Worm (Caenorhabditis elegans) whole organism, midembryonic: ENCODE measurements around the gene madd-3.

Experiments
- T22C8.4 ChIP-seq: fragments of 200-800 bp; sonication (Bioruptor generic); IDR thresholded peaks from 2 replicates; pipeline ENCODE4 v1.3.6; 2022; ENCODE audit warnings: missing genetic modification characterization, missing compliant biosample characterization
- cog-1 ChIP-seq: sonication (generic microtip); optimal IDR thresholded peaks from 2 replicates; lab custom pipeline; 2016; ENCODE audit warnings: missing genetic modification characterization, missing compliant biosample characterization
- flt-1 ChIP-seq: fragments of 200-800 bp; sonication (Bioruptor generic); IDR thresholded peaks from 2 replicates; pipeline ENCODE4 v1.3.6; 2022; ENCODE audit warnings: missing genetic modification characterization, missing compliant biosample characterization
- klf-2 ChIP-seq: fragments of 200-800 bp; sonication (Bioruptor generic); conservative IDR thresholded peaks from 2 replicates; pipeline ENCODE4 v1.3.6; 2022; ENCODE audit warnings: missing genetic modification reagents, missing genetic modification characterization, missing compliant biosample characterization
- med-1 ChIP-seq: sonication (generic microtip); optimal IDR thresholded peaks from 2 replicates; lab custom pipeline; 2017; ENCODE audit warnings: missing genetic modification characterization, mild to moderate bottlenecking, missing compliant biosample characterization, antibody characterized with exemption, missing genetic modification reagents; ENCODE audit not compliant: insufficient read depth
- ref-1 ChIP-seq: fragments of 200-800 bp; sonication (Bioruptor generic); conservative IDR thresholded peaks from 2 replicates; pipeline ENCODE4 v1.3.6; 2022; ENCODE audit warnings: missing genetic modification reagents, missing genetic modification characterization, missing compliant biosample characterization
- tab-1 ChIP-seq: fragments of 200-800 bp; sonication (Bioruptor generic); IDR thresholded peaks from 2 replicates; pipeline ENCODE4 v1.3.6; 2022; ENCODE audit warnings: missing genetic modification characterization, missing compliant biosample characterization
- ztf-29 ChIP-seq: fragments of 200-800 bp; sonication (Bioruptor generic); IDR thresholded peaks from 2 replicates; pipeline ENCODE4 v1.3.6; 2022; ENCODE audit warnings: missing genetic modification reagents, missing genetic modification characterization, missing compliant biosample characterization

DNA sequence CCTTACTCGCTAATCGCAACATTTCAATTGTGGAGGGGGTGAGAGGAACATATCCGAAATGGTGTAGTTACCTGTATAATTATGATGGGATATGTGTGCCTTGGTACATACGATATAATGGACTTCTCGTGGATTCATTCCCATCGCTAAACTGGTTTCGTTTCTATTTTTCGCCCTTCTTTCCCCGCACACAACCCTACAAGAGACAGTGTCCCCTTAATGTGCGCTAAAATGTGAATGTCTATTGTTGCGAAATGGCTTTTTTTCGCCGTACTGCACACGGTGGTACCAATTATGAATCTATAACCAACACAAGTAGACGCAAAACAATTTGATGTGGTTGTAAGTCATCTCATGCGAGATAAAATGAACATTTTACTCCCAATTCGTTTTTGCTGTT is 32.9 kb upstream of the madd-3 start:
- TF ChIP-seq T22C8.4 (GFP tag; lab: Robert Waterston, UW): no peak
- no peak for TF ChIP-seq tab-1 (GFP tag; lab: Robert Waterston, UW)
- TF ChIP-seq cog-1 (tag; lab: Kevin White, UChicago): no peak
- no peak for TF ChIP-seq ztf-29 (GFP tag; lab: Robert Waterston, UW)
- no peak for TF ChIP-seq med-1 (GFP tag; lab: Kevin White, UChicago)
- no peak for TF ChIP-seq klf-2 (GFP tag; lab: Robert Waterston, UW)
- no peak for TF ChIP-seq ref-1 (GFP tag; lab: Robert Waterston, UW)
- TF ChIP-seq flt-1 (GFP tag; lab: Robert Waterston, UW): no peak
